Fruit fly (Drosophila melanogaster) whole organism, embryonic: ENCODE data around the gene Ythdf.
A peak's percentile ranks its signal among the peaks of the same experiment; 100 is the strongest.

Experiments used
- Aef1 ChIP-seq: fragments of 200-800 bp; sonication (Bioruptor generic); IDR thresholded peaks from 3 replicates; pipeline ENCODE4 v1.3.6; 2022; ENCODE audit warnings: missing biosample characterization, missing genetic modification characterization
- Asciz ChIP-seq: fragments of 200-800 bp; sonication (Bioruptor generic); optimal IDR thresholded peaks from 2 replicates; lab custom pipeline; 2017; ENCODE audit warnings: missing biosample characterization, mild to moderate bottlenecking, missing genetic modification characterization, missing genetic modification reagents
- Awh ChIP-seq: fragments of 200-800 bp; sonication (Bioruptor generic); IDR thresholded peaks from 2 replicates; pipeline ENCODE4, ENCODE4 v1.3.6; 2022; ENCODE audit warnings: missing biosample characterization, missing genetic modification characterization
- CG10366 ChIP-seq: fragments of 200-800 bp; sonication (Bioruptor generic); IDR thresholded peaks from 2 replicates; pipeline ENCODE4 v1.3.6; 2022; ENCODE audit warnings: missing biosample characterization, missing genetic modification characterization
- CG11085 ChIP-seq: fragments of 200-800 bp; sonication (Bioruptor generic); IDR thresholded peaks from 2 replicates; pipeline ENCODE4 v1.3.6; 2022; ENCODE audit warnings: missing biosample characterization, missing genetic modification characterization
- CG11247 ChIP-seq: fragments of 200-800 bp; sonication (Bioruptor generic); IDR thresholded peaks from 2 replicates; pipeline ENCODE4 v1.3.6; 2022; ENCODE audit warnings: missing biosample characterization, missing genetic modification characterization
- CG11456 ChIP-seq: fragments of 200-800 bp; sonication (Bioruptor generic); IDR thresholded peaks from 3 replicates; pipeline ENCODE4 v1.3.6; 2022; ENCODE audit warnings: missing biosample characterization, missing genetic modification characterization
- CG13287 ChIP-seq: fragments of 200-800 bp; sonication (Bioruptor generic); IDR thresholded peaks from 2 replicates; pipeline ENCODE4 v1.3.6; 2022; ENCODE audit warnings: missing biosample characterization, missing genetic modification characterization; ENCODE audit not compliant: partially characterized antibody
- CG15269 ChIP-seq: fragments of 200-800 bp; sonication (Bioruptor generic); optimal IDR thresholded peaks from 2 replicates; lab custom pipeline; 2018; ENCODE audit warnings: missing biosample characterization, mild to moderate bottlenecking, missing genetic modification characterization, moderate library complexity
- CG15514 ChIP-seq: fragments of 200-800 bp; sonication (Bioruptor generic); optimal IDR thresholded peaks from 3 replicates; lab custom pipeline; 2017; ENCODE audit warnings: missing biosample characterization, missing genetic modification characterization, mild to moderate bottlenecking, moderate library complexity, missing genetic modification reagents
- CG1792 ChIP-seq: fragments of 200-800 bp; sonication (Bioruptor generic); optimal IDR thresholded peaks from 2 replicates; lab custom pipeline; 2016; ENCODE audit warnings: missing biosample characterization, missing genetic modification characterization
- CG1832 ChIP-seq: fragments of 200-800 bp; sonication (Bioruptor generic); optimal IDR thresholded peaks from 2 replicates; lab custom pipeline; 2017; ENCODE audit warnings: missing biosample characterization, mild to moderate bottlenecking, missing genetic modification characterization, inconsistent platforms
- CG18599 ChIP-seq: fragments of 200-800 bp; sonication (Bioruptor generic); optimal IDR thresholded peaks from 3 replicates; lab custom pipeline; 2017; ENCODE audit warnings: missing biosample characterization, missing genetic modification characterization, mild to moderate bottlenecking, moderate library complexity, missing genetic modification reagents
- CG18619 ChIP-seq: fragments of 200-800 bp; sonication (Bioruptor generic); optimal IDR thresholded peaks from 3 replicates; lab custom pipeline; 2017; ENCODE audit warnings: missing biosample characterization, mild to moderate bottlenecking, missing genetic modification characterization
- CG2889 ChIP-seq: fragments of 200-800 bp; sonication (Bioruptor generic); IDR thresholded peaks from 3 replicates; pipeline ENCODE4 v1.3.6; 2022; ENCODE audit warnings: missing biosample characterization, missing genetic modification characterization
- CG6654 ChIP-seq: fragments of 200-800 bp; sonication (Bioruptor generic); optimal IDR thresholded peaks from 2 replicates; lab custom pipeline; 2017; ENCODE audit warnings: missing biosample characterization, mild to moderate bottlenecking, missing genetic modification characterization
- CG7271 ChIP-seq: fragments of 200-800 bp; sonication (Bioruptor generic); optimal IDR thresholded peaks from 2 replicates; lab custom pipeline; 2018; ENCODE audit warnings: missing biosample characterization, mild to moderate bottlenecking, missing genetic modification characterization, moderate library complexity
- CG8359 ChIP-seq: fragments of 200-800 bp; sonication (Bioruptor generic); optimal IDR thresholded peaks from 2 replicates; lab custom pipeline; 2017; ENCODE audit warnings: missing biosample characterization, mild to moderate bottlenecking, missing genetic modification characterization, borderline replicate concordance
- CG9797 ChIP-seq: fragments of 200-800 bp; sonication (Bioruptor generic); optimal IDR thresholded peaks from 3 replicates; lab custom pipeline; 2018; ENCODE audit warnings: missing biosample characterization, mild to moderate bottlenecking, missing genetic modification characterization
- CG9876 ChIP-seq: fragments of 200-800 bp; sonication (Bioruptor generic); optimal IDR thresholded peaks from 2 replicates; lab custom pipeline; 2016; ENCODE audit warnings: missing biosample characterization, missing genetic modification characterization
- D19A ChIP-seq: fragments of 200-800 bp; optimal IDR thresholded peaks from 3 replicates; lab custom pipeline; 2019; ENCODE audit warnings: missing biosample characterization, mild to moderate bottlenecking, missing genetic modification characterization, moderate library complexity
- Dfd ChIP-seq, 2 experiments: fragments of >200 bp; optimal IDR thresholded peaks; 2 replicates each; lab custom pipeline; 2017; ENCODE audit warnings: missing biosample characterization in 2 of 2, missing genetic modification characterization in 2 of 2
- Dll ChIP-seq: fragments of 200-800 bp; sonication (Bioruptor generic); IDR thresholded peaks from 4 replicates; pipeline ENCODE4 v1.3.6; 2022; ENCODE audit warnings: missing biosample characterization, missing genetic modification characterization; ENCODE audit not compliant: partially characterized antibody
- Ets65A ChIP-seq: fragments of 200-800 bp; sonication (Bioruptor generic); peaks from one replicate; lab custom pipeline; 2016; ENCODE audit warnings: missing biosample characterization, missing genetic modification characterization
- Ets97D ChIP-seq: fragments of 200-800 bp; sonication (Bioruptor generic); optimal IDR thresholded peaks from 3 replicates; lab custom pipeline; 2016; ENCODE audit warnings: missing biosample characterization, missing genetic modification characterization
- Med ChIP-seq: fragments of 200-800 bp; sonication (Bioruptor generic); peaks from one replicate; lab custom pipeline; 2016; ENCODE audit warnings: missing biosample characterization, missing genetic modification characterization, mild to moderate bottlenecking, inconsistent platforms, moderate library complexity
- Nf-YA ChIP-seq: fragments of 200-800 bp; sonication (Bioruptor generic); IDR thresholded peaks from 2 replicates; pipeline ENCODE4 v1.3.6; 2022; ENCODE audit warnings: missing biosample characterization, missing genetic modification characterization
- Sox100B ChIP-seq: fragments of 200-800 bp; sonication (Bioruptor generic); optimal IDR thresholded peaks from 3 replicates; lab custom pipeline; 2018; ENCODE audit warnings: missing biosample characterization, mild to moderate bottlenecking, missing genetic modification characterization
- Sox102F ChIP-seq: fragments of 200-800 bp; sonication (Bioruptor generic); optimal IDR thresholded peaks from 2 replicates; lab custom pipeline; 2018; ENCODE audit warnings: missing biosample characterization, mild to moderate bottlenecking, missing genetic modification characterization, moderate library complexity
- bcd ChIP-seq: fragments of 200-800 bp; sonication (Bioruptor generic); optimal IDR thresholded peaks from 2 replicates; lab custom pipeline; 2017; ENCODE audit warnings: missing biosample characterization, mild to moderate bottlenecking, missing genetic modification characterization
- bigmax ChIP-seq: fragments of 200-800 bp; sonication (Bioruptor generic); optimal IDR thresholded peaks from 2 replicates; lab custom pipeline; 2018; ENCODE audit warnings: missing biosample characterization, mild to moderate bottlenecking, missing genetic modification characterization
- cas ChIP-seq: fragments of 200-800 bp; sonication (Bioruptor generic); IDR thresholded peaks from 2 replicates; pipeline ENCODE4 v1.3.6; 2022; ENCODE audit warnings: missing biosample characterization, missing genetic modification characterization
- chinmo ChIP-seq: fragments of 200-800 bp; sonication (Bioruptor generic); IDR thresholded peaks from 4 replicates; pipeline ENCODE4 v1.3.6; 2022; ENCODE audit warnings: missing biosample characterization, missing genetic modification characterization; ENCODE audit not compliant: partially characterized antibody
- corto ChIP-seq: fragments of 200-800 bp; sonication (Bioruptor generic); optimal IDR thresholded peaks from 2 replicates; lab custom pipeline; 2016; ENCODE audit warnings: missing biosample characterization, mild to moderate bottlenecking, missing genetic modification characterization, moderate library complexity
- emc ChIP-seq: fragments of 200-800 bp; sonication (Bioruptor generic); optimal IDR thresholded peaks from 2 replicates; lab custom pipeline; 2016; ENCODE audit warnings: missing biosample characterization, missing genetic modification characterization
- grn ChIP-seq: fragments of 200-800 bp; sonication (Bioruptor generic); optimal IDR thresholded peaks from 3 replicates; lab custom pipeline; 2017; ENCODE audit warnings: missing biosample characterization, missing genetic modification characterization
- hkb ChIP-seq, 2 experiments: fragments of 200-800 bp in 1 of 2; fragments of >200 bp in 1 of 2; sonication (Bioruptor generic) in 1 of 2; IDR thresholded peaks in 1 of 2; optimal IDR thresholded peaks in 1 of 2; 2 replicates each; pipeline versions ENCODE4 v1.3.6 to Lab custom; 2017 to 2022; ENCODE audit warnings: missing biosample characterization in 1 of 2, missing genetic modification characterization in 1 of 2
- jumu ChIP-seq: fragments of 200-800 bp; sonication (Bioruptor generic); optimal IDR thresholded peaks from 3 replicates; lab custom pipeline; 2016; ENCODE audit warnings: missing biosample characterization, missing genetic modification characterization
- klu ChIP-seq: fragments of 200-800 bp; sonication (Bioruptor generic); IDR thresholded peaks from 2 replicates; pipeline ENCODE4 v1.3.6; 2022; ENCODE audit warnings: missing biosample characterization, missing genetic modification characterization
- mam ChIP-seq: fragments of 200-800 bp; sonication (Bioruptor generic); optimal IDR thresholded peaks from 3 replicates; lab custom pipeline; 2016; ENCODE audit warnings: missing biosample characterization, missing genetic modification characterization
- mld ChIP-seq: fragments of 200-800 bp; sonication (Bioruptor generic); IDR thresholded peaks from 3 replicates; pipeline ENCODE4 v1.3.6; 2022; ENCODE audit warnings: missing biosample characterization, missing genetic modification characterization; ENCODE audit not compliant: partially characterized antibody
- nom ChIP-seq: fragments of 200-800 bp; sonication (Bioruptor generic); optimal IDR thresholded peaks from 2 replicates; lab custom pipeline; 2017; ENCODE audit warnings: missing biosample characterization, missing genetic modification characterization, mild to moderate bottlenecking, moderate library complexity, missing genetic modification reagents
- oc ChIP-seq: fragments of 200-800 bp; sonication (Bioruptor generic); optimal IDR thresholded peaks from 2 replicates; lab custom pipeline; 2018; ENCODE audit warnings: missing biosample characterization, mild to moderate bottlenecking, missing genetic modification characterization, moderate library complexity
- phol ChIP-seq: fragments of 200-800 bp; sonication (Bioruptor generic); optimal IDR thresholded peaks from 3 replicates; lab custom pipeline; 2018; ENCODE audit warnings: missing biosample characterization, mild to moderate bottlenecking, missing genetic modification characterization, moderate library complexity
- salm ChIP-seq: fragments of 200-800 bp; sonication (Bioruptor generic); optimal IDR thresholded peaks from 2 replicates; lab custom pipeline; 2018; ENCODE audit warnings: missing biosample characterization, mild to moderate bottlenecking, missing genetic modification characterization
- tll ChIP-seq, 2 experiments: fragments of 200-800 bp in 1 of 2; fragments of >200 bp in 1 of 2; sonication (Bioruptor generic) in 1 of 2; optimal IDR thresholded peaks; 2 replicates each; lab custom pipeline; 2017 to 2019; ENCODE audit warnings: missing biosample characterization in 2 of 2, missing genetic modification characterization in 2 of 2, mild to moderate bottlenecking in 1 of 2, moderate library complexity in 1 of 2
- toy ChIP-seq: fragments of 200-800 bp; sonication (Bioruptor generic); IDR thresholded peaks from 2 replicates; pipeline ENCODE4 v1.3.6; 2022; ENCODE audit warnings: missing biosample characterization, missing genetic modification characterization
- vnd ChIP-seq: fragments of 200-800 bp; sonication (Bioruptor generic); IDR thresholded peaks from 3 replicates; pipeline ENCODE4 v1.3.6; 2022; ENCODE audit warnings: missing biosample characterization, missing genetic modification characterization; ENCODE audit not compliant: partially characterized antibody
- vvl ChIP-seq: fragments of 200-800 bp; sonication (Bioruptor generic); IDR thresholded peaks from 2 replicates; pipeline ENCODE4 v1.3.6; 2022; ENCODE audit warnings: missing biosample characterization, missing genetic modification characterization
- wdn ChIP-seq: fragments of 200-800 bp; sonication (Bioruptor generic); IDR thresholded peaks from 2 replicates; pipeline ENCODE4 v1.3.6; 2022; ENCODE audit warnings: missing biosample characterization, missing genetic modification characterization

Ythdf gene

dm6 chr3R:25023056-25023455, 16.0 kb downstream of the Ythdf start, which contains the start of gene beta4GalT7 (continued):
- TF ChIP-seq phol, result no peak
- TF ChIP-seq mld, result no peak
- no peak for TF ChIP-seq Sox100B (GFP tag; lab: Kevin White, UChicago)
- TF ChIP-seq cas (GFP tag; lab: Robert Waterston, UW), result no peak
- no peak for TF ChIP-seq Sox102F (GFP tag; lab: Kevin White, UChicago)
- TF ChIP-seq CG1792, result no peak
- TF ChIP-seq CG11456 (GFP tag; lab: Robert Waterston, UW), result no peak
- peak; percentile 46; the same call in 1 of the 2 replicates for TF ChIP-seq CG13287 (GFP tag; lab: Robert Waterston, UW)
- no peak for TF ChIP-seq vvl (GFP tag; lab: Robert Waterston, UW)
- no peak for TF ChIP-seq bigmax
- no peak for TF ChIP-seq D19A (tag; lab: Kevin White, UChicago)
- no peak for TF ChIP-seq CG6654 (GFP tag; lab: Kevin White, UChicago)
- TF ChIP-seq mam (GFP tag; lab: Kevin White, UChicago), result no peak
- TF ChIP-seq CG9797 (GFP tag; lab: Kevin White, UChicago), result peak; percentile 56
- no peak for TF ChIP-seq hkb (optimal IDR thresholded peaks at IDR 0.05; lab: Kevin White, UChicago)
- no peak for TF ChIP-seq hkb (GFP tag; IDR thresholded peaks at IDR 0.05; lab: Robert Waterston, UW)
- no peak for TF ChIP-seq vnd (GFP tag; lab: Robert Waterston, UW)
- TF ChIP-seq tll (GFP tag; optimal IDR thresholded peaks at IDR 0.05; lab: Kevin White, UChicago), result no peak
- no peak for TF ChIP-seq toy (GFP tag; lab: Robert Waterston, UW)
- peak; percentile 10 for TF ChIP-seq Ets97D (GFP tag; lab: Kevin White, UChicago)
- TF ChIP-seq CG8359, result no peak
- TF ChIP-seq emc (GFP tag; lab: Kevin White, UChicago), result no peak
- no peak for TF ChIP-seq jumu
- no peak for TF ChIP-seq Dll (GFP tag; lab: Robert Waterston, UW)
- TF ChIP-seq CG11247 (GFP tag; lab: Robert Waterston, UW), result no peak
- no peak for TF ChIP-seq bcd
- TF ChIP-seq CG2889 (GFP tag; lab: Robert Waterston, UW), result no peak
- TF ChIP-seq Dfd (GFP tag; optimal IDR thresholded peaks at IDR 0.05; lab: Kevin White, UChicago), result no peak
- TF ChIP-seq corto (GFP tag; lab: Kevin White, UChicago), result no peak
- no peak for TF ChIP-seq CG7271 (tag; lab: Kevin White, UChicago)
- no peak for TF ChIP-seq klu
- no peak for TF ChIP-seq Aef1 (GFP tag; lab: Robert Waterston, UW)
- TF ChIP-seq CG18619 (GFP tag; lab: Kevin White, UChicago), result no peak
- peak; percentile 48 for TF ChIP-seq CG15514 (GFP tag; lab: Kevin White, UChicago)
- TF ChIP-seq Med, result peak; percentile 36
- TF ChIP-seq CG9876 (GFP tag; lab: Kevin White, UChicago), result no peak
- TF ChIP-seq CG11085, result no peak
- TF ChIP-seq Asciz (GFP tag; lab: Kevin White, UChicago), result no peak
- TF ChIP-seq salm (tag; lab: Kevin White, UChicago), result no peak
- no peak for TF ChIP-seq Nf-YA

dm6 chr3R:25012016-25012415, 27.0 kb downstream of the Ythdf start:
- TF ChIP-seq CG15269 (peak; percentile 51), chinmo (GFP tag; lab: Robert Waterston, UW) (0 out of 4 replicates have a peak, but pooled peaks have one; percentile 35), Ets65A (GFP tag; lab: Kevin White, UChicago) (peak; percentile 11), grn (GFP tag; lab: Kevin White, UChicago) (peak; percentile 32), oc (peak; percentile 96), wdn (GFP tag; lab: Robert Waterston, UW) (no peak), CG10366 (GFP tag; lab: Robert Waterston, UW) (no peak), CG18599 (no peak), nom (no peak), CG1832 (no peak), Awh (GFP tag; lab: Robert Waterston, UW) (0 out of 2 replicates have a peak, but pooled peaks have one; percentile 25)
